Worm (Caenorhabditis elegans): ENCODE data around the gene pyr-1.

- TF ChIP-seq tra-4 (tag; optimal IDR thresholded peaks at IDR 0.05) (no peak), tbx-11 (GFP tag; IDR thresholded peaks at IDR 0.05) (no peak)
Observed at ce11 chrII:8703729-8704128, 52.8 kb downstream of the pyr-1 start, which contains the start of gene ceh-7.

All from whole organism, early embryonic.